Fruit fly (Drosophila melanogaster) whole organism, embryonic: ENCODE data around the gene CG12560.

ENCODE experiments used
- BtbVII ChIP-seq: fragments of 200-800 bp; sonication (Bioruptor generic); optimal IDR thresholded peaks from 3 replicates; lab custom pipeline; 2017; ENCODE audit warnings: missing biosample characterization, mild to moderate bottlenecking, missing genetic modification characterization
- CG11504 ChIP-seq: fragments of 200-800 bp; sonication (Bioruptor generic); optimal IDR thresholded peaks from 3 replicates; lab custom pipeline; 2019; ENCODE audit warnings: missing biosample characterization, mild to moderate bottlenecking, missing genetic modification characterization, moderate library complexity
- CG11695 ChIP-seq: fragments of 200-800 bp; sonication (Bioruptor generic); IDR thresholded peaks from 3 replicates; pipeline ENCODE4 v1.3.6; 2022; ENCODE audit warnings: missing biosample characterization, missing genetic modification characterization
- CG12071 ChIP-seq: fragments of 200-800 bp; sonication (Bioruptor generic); optimal IDR thresholded peaks from 3 replicates; lab custom pipeline; 2018; ENCODE audit warnings: missing biosample characterization, mild to moderate bottlenecking, missing genetic modification characterization
- CG12391 ChIP-seq: fragments of 200-800 bp; sonication (Bioruptor generic); optimal IDR thresholded peaks from 3 replicates; lab custom pipeline; 2018; ENCODE audit warnings: missing biosample characterization, mild to moderate bottlenecking, missing genetic modification characterization, moderate library complexity
- CG13296 ChIP-seq: fragments of 200-800 bp; sonication (Bioruptor generic); optimal IDR thresholded peaks from 3 replicates; lab custom pipeline; 2018; ENCODE audit warnings: missing biosample characterization, mild to moderate bottlenecking, missing genetic modification characterization
- CG13775 ChIP-seq: fragments of 200-800 bp; sonication (Bioruptor generic); optimal IDR thresholded peaks from 3 replicates; lab custom pipeline; 2017; ENCODE audit warnings: missing biosample characterization, mild to moderate bottlenecking, missing genetic modification characterization
- CG14710 ChIP-seq: fragments of 200-800 bp; sonication (Bioruptor generic); optimal IDR thresholded peaks from 3 replicates; lab custom pipeline; 2019; ENCODE audit warnings: missing biosample characterization, mild to moderate bottlenecking, missing genetic modification characterization, moderate library complexity
- CG1647 ChIP-seq: fragments of 200-800 bp; sonication (Bioruptor generic); optimal IDR thresholded peaks from 3 replicates; lab custom pipeline; 2016; ENCODE audit warnings: missing biosample characterization, missing genetic modification characterization
- CG16813 ChIP-seq: fragments of 200-800 bp; sonication (Bioruptor generic); IDR thresholded peaks from 3 replicates; pipeline ENCODE4 v1.3.6; 2022; ENCODE audit warnings: missing biosample characterization, missing genetic modification characterization; ENCODE audit not compliant: partially characterized antibody
- CG17361 ChIP-seq: fragments of 200-800 bp; sonication (Bioruptor generic); IDR thresholded peaks from 3 replicates; pipeline ENCODE4 v1.3.6; 2022; ENCODE audit warnings: missing biosample characterization, missing genetic modification characterization
- CG2199 ChIP-seq: fragments of 200-800 bp; sonication (Bioruptor generic); IDR thresholded peaks from 3 replicates; pipeline ENCODE4 v1.3.6; 2022; ENCODE audit warnings: missing biosample characterization, missing genetic modification characterization
- CG34376 ChIP-seq: fragments of 200-800 bp; sonication (Bioruptor generic); optimal IDR thresholded peaks from 2 replicates; lab custom pipeline; 2018; ENCODE audit warnings: missing biosample characterization, mild to moderate bottlenecking, missing genetic modification characterization
- CG42726 ChIP-seq: fragments of 200-800 bp; sonication (Bioruptor generic); IDR thresholded peaks from 2 replicates; pipeline ENCODE4 v1.3.6; 2022; ENCODE audit warnings: missing biosample characterization, missing genetic modification characterization; ENCODE audit not compliant: partially characterized antibody
- CG4360 ChIP-seq: fragments of 200-800 bp; sonication (Bioruptor generic); IDR thresholded peaks from 2 replicates; pipeline ENCODE4 v1.3.6; 2022; ENCODE audit warnings: missing biosample characterization, missing genetic modification characterization
- CG6175 ChIP-seq: fragments of 200-800 bp; sonication (Bioruptor generic); IDR thresholded peaks from 3 replicates; pipeline ENCODE4 v1.3.6; 2022; ENCODE audit warnings: missing biosample characterization, missing genetic modification characterization
- CG7987 ChIP-seq: fragments of 200-800 bp; sonication (Bioruptor generic); optimal IDR thresholded peaks from 2 replicates; lab custom pipeline; 2018; ENCODE audit warnings: missing biosample characterization, mild to moderate bottlenecking, missing genetic modification characterization, moderate library complexity
- CG8089 ChIP-seq: fragments of 200-800 bp; sonication (Bioruptor generic); optimal IDR thresholded peaks from 3 replicates; lab custom pipeline; 2016; ENCODE audit warnings: missing biosample characterization, missing genetic modification characterization
- CG8359 ChIP-seq: fragments of 200-800 bp; sonication (Bioruptor generic); optimal IDR thresholded peaks from 2 replicates; lab custom pipeline; 2017; ENCODE audit warnings: missing biosample characterization, mild to moderate bottlenecking, missing genetic modification characterization, borderline replicate concordance
- CG9797 ChIP-seq: fragments of 200-800 bp; sonication (Bioruptor generic); optimal IDR thresholded peaks from 3 replicates; lab custom pipeline; 2018; ENCODE audit warnings: missing biosample characterization, mild to moderate bottlenecking, missing genetic modification characterization
- Fer2 ChIP-seq: fragments of 200-800 bp; sonication (Bioruptor generic); optimal IDR thresholded peaks from 2 replicates; lab custom pipeline; 2018; ENCODE audit warnings: missing biosample characterization, mild to moderate bottlenecking, missing genetic modification characterization, moderate library complexity
- HmgZ ChIP-seq: fragments of 200-800 bp; sonication (Bioruptor generic); optimal IDR thresholded peaks from 2 replicates; lab custom pipeline; 2018; ENCODE audit warnings: missing biosample characterization, mild to moderate bottlenecking, missing genetic modification characterization
- Max ChIP-seq: fragments of 200-800 bp; sonication (Bioruptor generic); optimal IDR thresholded peaks from 2 replicates; lab custom pipeline; 2016; ENCODE audit warnings: missing biosample characterization, mild to moderate bottlenecking, missing genetic modification characterization
- Mrtf ChIP-seq: fragments of 200-800 bp; sonication (Bioruptor generic); IDR thresholded peaks from 3 replicates; pipeline ENCODE4 v1.3.6; 2022; ENCODE audit warnings: missing biosample characterization, missing genetic modification characterization
- Myb ChIP-seq: fragments of 200-800 bp; sonication (Bioruptor generic); optimal IDR thresholded peaks from 2 replicates; lab custom pipeline; 2016; ENCODE audit warnings: missing biosample characterization, missing genetic modification characterization
- NFAT ChIP-seq: fragments of 200-800 bp; sonication (Bioruptor generic); IDR thresholded peaks from 2 replicates; pipeline ENCODE4 v1.3.6; 2022; ENCODE audit warnings: missing biosample characterization, missing genetic modification characterization
- Nf-YC ChIP-seq: fragments of 200-800 bp; optimal IDR thresholded peaks from 3 replicates; lab custom pipeline; 2019; ENCODE audit warnings: missing biosample characterization, mild to moderate bottlenecking, missing genetic modification characterization, moderate library complexity
- Poxn ChIP-seq: fragments of 200-800 bp; sonication (Bioruptor generic); IDR thresholded peaks from 2 replicates; pipeline ENCODE4 v1.3.6; 2022; ENCODE audit warnings: missing biosample characterization, missing genetic modification characterization
- Side ChIP-seq: fragments of 200-800 bp; sonication (Bioruptor generic); optimal IDR thresholded peaks from 2 replicates; lab custom pipeline; 2016; ENCODE audit warnings: missing biosample characterization, missing genetic modification characterization
- Sin3A ChIP-seq: fragments of >200 bp; optimal IDR thresholded peaks from 2 replicates; lab custom pipeline; 2018
- YL-1 ChIP-seq: fragments of 200-800 bp; sonication (Bioruptor generic); optimal IDR thresholded peaks from 3 replicates; lab custom pipeline; 2017; ENCODE audit warnings: missing biosample characterization, mild to moderate bottlenecking, missing genetic modification characterization
- aop ChIP-seq: fragments of 200-800 bp; sonication (Bioruptor generic); IDR thresholded peaks from 2 replicates; pipeline ENCODE4 v1.3.6; 2022; ENCODE audit warnings: missing biosample characterization, missing genetic modification characterization
- ap ChIP-seq: fragments of 200-800 bp; sonication (Bioruptor generic); IDR thresholded peaks from 2 replicates; pipeline ENCODE4 v1.3.6; 2022; ENCODE audit warnings: missing biosample characterization, missing genetic modification characterization
- cato ChIP-seq: fragments of 200-800 bp; sonication (Bioruptor generic); optimal IDR thresholded peaks from 2 replicates; lab custom pipeline; 2016; ENCODE audit warnings: missing biosample characterization, missing genetic modification characterization, borderline replicate concordance
- chinmo ChIP-seq: fragments of 200-800 bp; sonication (Bioruptor generic); IDR thresholded peaks from 4 replicates; pipeline ENCODE4 v1.3.6; 2022; ENCODE audit warnings: missing biosample characterization, missing genetic modification characterization; ENCODE audit not compliant: partially characterized antibody
- dm ChIP-seq: fragments of 200-800 bp; sonication (Bioruptor generic); optimal IDR thresholded peaks from 3 replicates; lab custom pipeline; 2016; ENCODE audit warnings: missing biosample characterization, missing genetic modification characterization
- dmrt11E ChIP-seq: fragments of 200-800 bp; sonication (Bioruptor generic); optimal IDR thresholded peaks from 3 replicates; lab custom pipeline; 2018; ENCODE audit warnings: missing biosample characterization, mild to moderate bottlenecking, missing genetic modification characterization, moderate library complexity
- fd102C ChIP-seq: fragments of 200-800 bp; sonication (Bioruptor generic); optimal IDR thresholded peaks from 2 replicates; lab custom pipeline; 2018; ENCODE audit warnings: missing biosample characterization, mild to moderate bottlenecking, missing genetic modification characterization, moderate library complexity
- fru ChIP-seq: fragments of >200 bp; optimal IDR thresholded peaks from 2 replicates; lab custom pipeline; 2017
- ftz-f1 ChIP-seq: fragments of 200-800 bp; sonication (Bioruptor generic); optimal IDR thresholded peaks from 2 replicates; lab custom pipeline; 2016; ENCODE audit warnings: missing biosample characterization, missing genetic modification characterization
- ind ChIP-seq: fragments of 200-800 bp; sonication (Bioruptor generic); optimal IDR thresholded peaks from 3 replicates; lab custom pipeline; 2016; ENCODE audit warnings: missing biosample characterization, missing genetic modification characterization
- jing ChIP-seq: fragments of 200-800 bp; sonication (Bioruptor generic); optimal IDR thresholded peaks from 2 replicates; lab custom pipeline; 2018; ENCODE audit warnings: missing biosample characterization, mild to moderate bottlenecking, missing genetic modification characterization
- lilli ChIP-seq: fragments of 200-800 bp; sonication (Bioruptor generic); optimal IDR thresholded peaks from 3 replicates; lab custom pipeline; 2016; ENCODE audit warnings: missing biosample characterization, missing genetic modification characterization
- nau ChIP-seq: fragments of 200-800 bp; sonication (Bioruptor generic); optimal IDR thresholded peaks from 3 replicates; lab custom pipeline; 2017; ENCODE audit warnings: missing biosample characterization, mild to moderate bottlenecking, missing genetic modification characterization, missing genetic modification reagents
- nmo ChIP-seq: fragments of 200-800 bp; sonication (Bioruptor generic); optimal IDR thresholded peaks from 2 replicates; lab custom pipeline; 2018; ENCODE audit warnings: missing biosample characterization, mild to moderate bottlenecking, missing genetic modification characterization, moderate library complexity
- rib ChIP-seq: fragments of 200-800 bp; sonication (Bioruptor generic); IDR thresholded peaks from 2 replicates; pipeline ENCODE4 v1.3.6; 2022; ENCODE audit warnings: missing biosample characterization, missing genetic modification characterization
- scrt ChIP-seq: fragments of 200-800 bp; sonication (Bioruptor generic); optimal IDR thresholded peaks from 2 replicates; lab custom pipeline; 2018; ENCODE audit warnings: missing biosample characterization, mild to moderate bottlenecking, missing genetic modification characterization, moderate library complexity
- sens ChIP-seq: fragments of 200-800 bp; sonication (Bioruptor generic); peaks from one replicate; lab custom pipeline; 2016; ENCODE audit warnings: missing biosample characterization, missing genetic modification characterization
- sim ChIP-seq: fragments of 200-800 bp; sonication (Bioruptor generic); IDR thresholded peaks from 2 replicates; pipeline ENCODE4 v1.3.6; 2022; ENCODE audit warnings: missing biosample characterization, missing genetic modification characterization
- sob ChIP-seq: fragments of 200-800 bp; sonication (Bioruptor generic); IDR thresholded peaks from 2 replicates; pipeline ENCODE4 v1.3.6; 2022; ENCODE audit warnings: missing biosample characterization, missing genetic modification characterization
- stc ChIP-seq: fragments of 200-800 bp; sonication (Bioruptor generic); IDR thresholded peaks from 2 replicates; pipeline ENCODE4 v1.3.6; 2022; ENCODE audit warnings: missing biosample characterization, missing genetic modification characterization

The CG12560 gene

DNA sequence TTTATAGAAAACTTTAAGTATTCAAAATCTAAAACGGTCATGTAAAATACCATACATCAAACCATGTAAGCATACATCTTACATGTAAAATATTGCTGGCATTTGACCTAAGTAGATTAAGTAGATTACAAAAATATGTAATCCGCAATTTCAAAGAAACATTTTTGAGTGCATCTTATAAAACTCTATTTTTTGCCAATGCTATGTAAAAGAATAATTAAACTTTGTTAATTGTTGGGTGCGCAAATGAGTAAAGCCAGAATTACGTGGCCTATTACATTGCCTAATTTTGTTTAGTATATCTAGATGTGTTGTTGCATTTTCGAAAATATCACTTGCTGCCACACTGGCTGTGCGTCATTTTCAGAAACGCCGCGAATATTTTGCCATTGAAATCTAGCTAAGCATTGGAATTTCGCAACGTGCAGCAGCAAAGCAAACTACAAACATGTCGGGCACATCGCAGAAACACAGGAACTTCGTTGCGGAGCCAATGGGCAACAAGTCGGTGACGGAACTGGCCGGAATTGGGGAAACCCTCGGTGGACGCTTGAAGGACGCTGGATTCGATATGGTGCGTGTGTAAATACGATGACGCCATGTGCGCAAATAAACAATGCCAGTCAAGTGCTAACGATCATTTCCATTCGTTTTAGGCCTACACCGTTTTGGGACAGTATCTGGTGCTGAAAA is 20.0 kb upstream of the CG12560 start, which contains the start of gene baf (continued):
- TF ChIP-seq chinmo (GFP tag; lab: Robert Waterston, UW) = no peak
- TF ChIP-seq CG11695 (GFP tag; lab: Robert Waterston, UW) = 0 out of 3 replicates have a peak, but pooled peaks have one; percentile 28
- peak; percentile 17 for TF ChIP-seq Nf-YC
- peak; percentile 34 for TF ChIP-seq CG13296 (GFP tag; lab: Kevin White, UChicago)
- TF ChIP-seq CG42726 (GFP tag; lab: Robert Waterston, UW) = peak; percentile 4; the same call in 1 of the 2 replicates
- peak; percentile 40 for TF ChIP-seq CG14710 (tag; lab: Kevin White, UChicago)
- TF ChIP-seq CG7987 (GFP tag; lab: Kevin White, UChicago) = no peak
- TF ChIP-seq fru (lab: Kevin White, UChicago) = no peak
- TF ChIP-seq CG9797 (GFP tag; lab: Kevin White, UChicago) = peak; percentile 73
- no peak for TF ChIP-seq Poxn (GFP tag; lab: Robert Waterston, UW)
- TF ChIP-seq CG12391 (tag; lab: Kevin White, UChicago) = no peak
- TF ChIP-seq ftz-f1 = peak; percentile 37
- TF ChIP-seq jing (GFP tag; lab: Kevin White, UChicago) = no peak
- TF ChIP-seq dm (GFP tag; lab: Kevin White, UChicago) = peak; percentile 17
- TF ChIP-seq sim = no peak
- TF ChIP-seq CG34376 = peak; percentile 26
- 0 out of 3 replicates have a peak, but pooled peaks have one; percentile 16 for TF ChIP-seq CG17361
- TF ChIP-seq dmrt11E (tag; lab: Kevin White, UChicago) = peak; percentile 2
- no peak for TF ChIP-seq CG12071
- TF ChIP-seq CG8089 (GFP tag; lab: Kevin White, UChicago) = no peak
- peak; percentile 18 for TF ChIP-seq YL-1 (GFP tag; lab: Kevin White, UChicago)
- TF ChIP-seq nau (GFP tag; lab: Kevin White, UChicago) = no peak
- no peak for TF ChIP-seq NFAT (GFP tag; lab: Robert Waterston, UW)
- TF ChIP-seq aop (GFP tag; lab: Robert Waterston, UW) = no peak
- TF ChIP-seq cato (GFP tag; lab: Kevin White, UChicago) = no peak
- TF ChIP-seq ind (GFP tag; lab: Kevin White, UChicago) = no peak
- TF ChIP-seq CG8359 (GFP tag; lab: Kevin White, UChicago) = no peak
- TF ChIP-seq CG4360 (GFP tag; lab: Robert Waterston, UW) = no peak
- TF ChIP-seq HmgZ = peak; percentile 10
- TF ChIP-seq ap (GFP tag; lab: Robert Waterston, UW) = no peak
- peak; percentile 52; the same call in 2 of the 3 replicates for TF ChIP-seq CG16813 (GFP tag; lab: Robert Waterston, UW)
- peak; percentile 90 for TF ChIP-seq Myb
- peak; percentile 52; the same call in 1 of the 2 replicates for TF ChIP-seq rib (GFP tag; lab: Robert Waterston, UW)
- TF ChIP-seq CG13775 (GFP tag; lab: Kevin White, UChicago) = no peak
- TF ChIP-seq BtbVII (GFP tag; lab: Kevin White, UChicago) = peak; percentile 13
- TF ChIP-seq CG1647 = no peak
- TF ChIP-seq scrt (GFP tag; lab: Kevin White, UChicago) = no peak
- TF ChIP-seq Sin3A (lab: Kevin White, UChicago) = no peak

DNA sequence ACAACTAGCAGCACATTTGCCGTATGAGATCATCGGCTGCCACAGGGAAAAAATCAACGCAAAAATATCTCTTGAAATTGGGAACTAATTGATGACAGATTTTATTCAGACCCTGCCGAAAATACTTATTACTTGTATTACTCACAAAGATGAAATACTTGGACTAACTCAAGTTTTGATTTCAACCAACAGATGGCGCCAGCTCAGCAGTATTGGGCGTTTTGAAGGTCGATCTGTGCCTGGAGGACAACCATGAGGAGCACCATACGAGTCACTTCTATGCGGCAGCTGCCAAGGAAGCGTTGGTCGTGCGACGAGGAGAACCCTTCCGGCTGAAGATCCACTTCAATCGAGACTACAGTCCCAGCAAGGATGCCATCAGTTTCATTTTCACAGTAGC is 15.0 kb upstream of the CG12560 start:
- TF ChIP-seq chinmo (GFP tag; lab: Robert Waterston, UW) = 0 out of 4 replicates have a peak, but pooled peaks have one; percentile 1
- no peak for TF ChIP-seq lilli (GFP tag; lab: Kevin White, UChicago)
- no peak for TF ChIP-seq fd102C (GFP tag; lab: Kevin White, UChicago)
- no peak for TF ChIP-seq CG6175 (GFP tag; lab: Robert Waterston, UW)
- TF ChIP-seq stc = no peak
- TF ChIP-seq CG11504 (tag; lab: Kevin White, UChicago) = no peak
- no peak for TF ChIP-seq sob (GFP tag; lab: Robert Waterston, UW)
- TF ChIP-seq Mrtf (GFP tag; lab: Robert Waterston, UW) = no peak
- TF ChIP-seq Fer2 = no peak
- TF ChIP-seq CG2199 (GFP tag; lab: Robert Waterston, UW) = 0 out of 3 replicates have a peak, but pooled peaks have one; percentile 50
- TF ChIP-seq sens (GFP tag; lab: Kevin White, UChicago) = peak; percentile 1
- no peak for TF ChIP-seq Max (GFP tag; lab: Kevin White, UChicago)
- TF ChIP-seq ind (GFP tag; lab: Kevin White, UChicago) = no peak
- TF ChIP-seq Side (GFP tag; lab: Kevin White, UChicago) = no peak
- no peak for TF ChIP-seq nmo (GFP tag; lab: Kevin White, UChicago)
